Worm (Caenorhabditis elegans) whole organism, L4 larva: ENCODE measurements around the gene W07G4.5.

Experiments used
- F37D6.2 ChIP-seq: sonication (generic microtip); optimal IDR thresholded peaks from 2 replicates; lab custom pipeline; 2016; ENCODE audit warnings: mild to moderate bottlenecking, missing genetic modification characterization, missing compliant biosample characterization
- T20F7.1 ChIP-seq: fragments of 200-800 bp; sonication (Bioruptor generic); optimal IDR thresholded peaks from 2 replicates; lab custom pipeline; 2018; ENCODE audit warnings: mild to moderate bottlenecking, missing genetic modification characterization, missing compliant biosample characterization
- Y5F2A.4 ChIP-seq: fragments of 200-800 bp; sonication (Bioruptor generic); optimal IDR thresholded peaks from 2 replicates; lab custom pipeline; 2018; ENCODE audit warnings: mild to moderate bottlenecking, missing genetic modification characterization, missing compliant biosample characterization
- Y75B8A.6 ChIP-seq: fragments of 200-800 bp; sonication (Bioruptor generic); IDR thresholded peaks from 2 replicates; pipeline ENCODE4 v1.3.6; 2022; ENCODE audit warnings: missing genetic modification reagents, missing genetic modification characterization, missing compliant biosample characterization
- aha-1 ChIP-seq: fragments of 150-350 bp; peaks from one replicate; lab custom pipeline; 2014; ENCODE audit warnings: missing biosample characterization, missing genetic modification characterization
- ceh-32 ChIP-seq: sonication (generic microtip); optimal IDR thresholded peaks from 2 replicates; lab custom pipeline; 2016; ENCODE audit warnings: mild to moderate bottlenecking, missing genetic modification characterization, missing compliant biosample characterization; ENCODE audit not compliant: poor library complexity
- ctbp-1 ChIP-seq: fragments of 200-800 bp; sonication (Bioruptor generic); IDR thresholded peaks from 2 replicates; pipeline ENCODE4 v1.3.6; 2022; ENCODE audit warnings: missing genetic modification reagents, missing genetic modification characterization, missing compliant biosample characterization
- daf-16 ChIP-seq, 3 experiments: sonication (generic microtip); optimal IDR thresholded peaks; 2 replicates each; lab custom pipeline; 2016 to 2017; ENCODE audit warnings: missing genetic modification characterization in 3 of 3, missing genetic modification reagents in 3 of 3, mild to moderate bottlenecking in 2 of 3, missing compliant biosample characterization in 2 of 3, missing biosample characterization in 1 of 3, moderate library complexity in 1 of 3
- daf-8 ChIP-seq: fragments of 200-800 bp; sonication (Bioruptor generic); IDR thresholded peaks from 2 replicates; pipeline ENCODE4 v1.3.6; 2022; ENCODE audit warnings: missing genetic modification characterization, missing compliant biosample characterization
- dmd-9 ChIP-seq: fragments of 200-800 bp; sonication (Bioruptor generic); IDR thresholded peaks from 2 replicates; pipeline ENCODE4 v1.3.6; 2022; ENCODE audit warnings: missing genetic modification reagents, missing genetic modification characterization, missing compliant biosample characterization
- dpl-1 ChIP-seq: fragments of 150-350 bp; optimal IDR thresholded peaks from 2 replicates; lab custom pipeline; 2014; ENCODE audit warnings: missing biosample characterization, missing genetic modification reagents, missing genetic modification characterization
- dve-1 ChIP-seq: sonication (generic microtip); optimal IDR thresholded peaks from 2 replicates; lab custom pipeline; 2017; ENCODE audit warnings: antibody characterized with exemption, mild to moderate bottlenecking, missing genetic modification characterization, missing compliant biosample characterization; ENCODE audit not compliant: insufficient read depth
- egl-43 ChIP-seq: fragments of 200-800 bp; sonication (Bioruptor generic); IDR thresholded peaks from 2 replicates; pipeline ENCODE4 v1.3.6; 2022; ENCODE audit warnings: missing genetic modification reagents, missing genetic modification characterization, missing compliant biosample characterization
- fkh-10 ChIP-seq: fragments of 150-350 bp; optimal IDR thresholded peaks from 2 replicates; lab custom pipeline; 2014; ENCODE audit warnings: missing biosample characterization, missing genetic modification reagents, missing genetic modification characterization
- hif-1 ChIP-seq, 2 experiments: sonication (generic microtip); optimal IDR thresholded peaks; 2 replicates each; lab custom pipeline; 2016 to 2017; ENCODE audit warnings: missing compliant biosample characterization in 2 of 2, missing genetic modification characterization in 2 of 2, missing genetic modification reagents in 2 of 2, missing genotype in 2 of 2, mild to moderate bottlenecking in 1 of 2
- hlh-11 ChIP-seq: fragments of 200-800 bp; sonication (Bioruptor generic); optimal IDR thresholded peaks from 2 replicates; lab custom pipeline; 2018; ENCODE audit warnings: mild to moderate bottlenecking, missing genetic modification characterization, missing compliant biosample characterization
- hlh-30 ChIP-seq: sonication (generic microtip); optimal IDR thresholded peaks from 2 replicates; lab custom pipeline; 2017; ENCODE audit warnings: antibody characterized with exemption, mild to moderate bottlenecking, missing genetic modification characterization, missing compliant biosample characterization; ENCODE audit not compliant: insufficient read depth
- lin-15B ChIP-seq: fragments of 150-350 bp; sonication (generic microtip); optimal IDR thresholded peaks from 3 replicates; lab custom pipeline; 2014; ENCODE audit warnings: missing biosample characterization, missing genetic modification characterization
- lin-39 ChIP-seq: fragments of 150-350 bp; optimal IDR thresholded peaks from 2 replicates; lab custom pipeline; 2014; ENCODE audit warnings: missing biosample characterization, missing genetic modification reagents, missing genetic modification characterization
- mdl-1 ChIP-seq, 2 experiments: fragments of 150-350 bp in 1 of 2; sonication (generic microtip) in 1 of 2; optimal IDR thresholded peaks; 2 replicates each; lab custom pipeline; 2014 to 2017; ENCODE audit warnings: missing biosample characterization in 2 of 2, missing genetic modification characterization in 2 of 2
- mdt-29 ChIP-seq: fragments of 200-800 bp; sonication (Bioruptor generic); IDR thresholded peaks from 2 replicates; pipeline ENCODE4 v1.3.6; 2022; ENCODE audit warnings: missing genetic modification reagents, missing genetic modification characterization, missing compliant biosample characterization
- mxl-3 ChIP-seq: fragments of 200-800 bp; sonication (Bioruptor generic); optimal IDR thresholded peaks from 2 replicates; lab custom pipeline; 2018; ENCODE audit warnings: mild to moderate bottlenecking, missing genetic modification characterization, missing compliant biosample characterization
- nhr-102 ChIP-seq: sonication (generic microtip); optimal IDR thresholded peaks from 2 replicates; lab custom pipeline; 2016; ENCODE audit warnings: mild to moderate bottlenecking, missing genetic modification characterization, moderate library complexity, missing compliant biosample characterization
- nhr-11 ChIP-seq: fragments of 150-350 bp; optimal IDR thresholded peaks from 2 replicates; lab custom pipeline; 2014; ENCODE audit warnings: missing biosample characterization, missing genetic modification characterization
- nhr-28 ChIP-seq: fragments of 150-350 bp; optimal IDR thresholded peaks from 2 replicates; lab custom pipeline; 2014; ENCODE audit warnings: missing biosample characterization, missing genetic modification characterization
- nhr-48 ChIP-seq: sonication (generic microtip); optimal IDR thresholded peaks from 2 replicates; lab custom pipeline; 2016; ENCODE audit warnings: mild to moderate bottlenecking, missing genetic modification characterization, missing compliant biosample characterization
- nhr-77 ChIP-seq: fragments of 150-350 bp; optimal IDR thresholded peaks from 2 replicates; lab custom pipeline; 2014; ENCODE audit warnings: missing biosample characterization, missing genetic modification characterization
- pha-4 ChIP-seq, 2 experiments: fragments of 150-350 bp in 1 of 2; fragments of 200-800 bp in 1 of 2; sonication (Bioruptor generic) in 1 of 2; IDR thresholded peaks in 1 of 2; optimal IDR thresholded peaks in 1 of 2; 2 replicates each; pipeline versions ENCODE4 v1.3.6 to Lab custom; 2014 to 2022; ENCODE audit warnings: missing genetic modification characterization in 2 of 2, missing genetic modification reagents in 2 of 2, missing biosample characterization in 1 of 2, missing compliant biosample characterization in 1 of 2
- pqm-1 ChIP-seq: sonication (generic microtip); optimal IDR thresholded peaks from 2 replicates; lab custom pipeline; 2017; ENCODE audit warnings: missing biosample characterization, missing genetic modification characterization
- saeg-2 ChIP-seq: fragments of 200-800 bp; sonication (Bioruptor generic); IDR thresholded peaks from 2 replicates; pipeline ENCODE4 v1.3.6; 2022; ENCODE audit warnings: missing genetic modification reagents, missing genetic modification characterization, missing compliant biosample characterization
- snpc-4 ChIP-seq: fragments of 150-350 bp; optimal IDR thresholded peaks from 2 replicates; lab custom pipeline; 2014; ENCODE audit warnings: missing biosample characterization, missing genetic modification characterization
- tra-1 ChIP-seq: fragments of 200-800 bp; sonication (Bioruptor generic); IDR thresholded peaks from 2 replicates; pipeline ENCODE4 v1.3.6; 2022; ENCODE audit warnings: missing genetic modification reagents, missing genetic modification characterization, missing compliant biosample characterization
- unc-62 ChIP-seq, 3 experiments: fragments of 150-350 bp in 1 of 3; sonication (generic microtip); optimal IDR thresholded peaks in 2 of 3; peaks in 1 of 3; 1 replicate in 1 of 3; 2 replicates in 2 of 3; lab custom pipeline; 2014 to 2017; ENCODE audit warnings: missing biosample characterization in 3 of 3, missing genetic modification characterization in 3 of 3, missing genetic modification reagents in 3 of 3, missing genotype in 1 of 3
- zfp-2 ChIP-seq: sonication (generic microtip); optimal IDR thresholded peaks from 2 replicates; lab custom pipeline; 2016; ENCODE audit warnings: mild to moderate bottlenecking, missing genetic modification characterization, missing compliant biosample characterization
- ztf-7 ChIP-seq: fragments of 150-350 bp; optimal IDR thresholded peaks from 2 replicates; lab custom pipeline; 2014; ENCODE audit warnings: missing biosample characterization, missing genetic modification characterization

Gene W07G4.5

DNA sequence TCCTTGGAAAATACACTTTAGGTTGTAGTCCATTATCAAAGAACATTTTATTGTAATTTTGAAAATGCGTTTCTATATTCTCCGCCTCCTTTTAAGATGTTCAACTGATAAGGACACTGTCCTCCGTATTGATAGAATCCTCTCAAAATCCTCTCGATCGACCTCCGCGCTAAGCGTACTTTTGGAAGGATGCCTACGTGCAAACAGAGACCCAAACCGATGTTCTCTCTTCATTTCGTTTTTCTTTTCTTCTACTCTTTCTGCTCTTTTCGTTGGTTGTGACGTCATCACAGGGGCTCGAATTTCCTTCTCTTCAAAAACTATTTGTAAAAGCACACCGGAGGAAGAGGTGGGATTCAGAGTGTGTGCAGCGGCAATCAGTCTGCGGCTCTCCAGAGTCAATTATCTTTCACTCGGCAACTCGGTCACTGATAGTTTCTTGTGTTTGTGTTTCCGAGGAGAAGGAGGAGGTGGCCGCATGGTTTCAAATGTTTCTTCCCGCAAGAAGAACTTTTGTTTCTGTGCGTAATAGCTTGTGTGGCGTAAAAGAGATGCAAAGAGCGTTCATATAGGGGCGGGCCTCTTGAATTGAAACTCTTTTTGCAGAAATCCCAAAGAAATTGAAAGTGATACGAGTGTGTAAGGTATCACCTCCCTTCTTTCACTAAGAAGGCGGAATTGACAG, 34.8 kb downstream of the W07G4.5 start, which contains the start of gene C34B4.2 (continued):
- 0 out of 2 replicates have a peak, but pooled peaks have one; percentile 46 for TF ChIP-seq ctbp-1 (GFP tag; lab: Robert Waterston, UW)
- TF ChIP-seq hlh-30 (tag; lab: Kevin White, UChicago): peak; percentile 3
- TF ChIP-seq nhr-77 (tag; lab: Kevin White, UChicago): peak; percentile 5
- no peak for TF ChIP-seq dpl-1 (GFP tag; lab: Kevin White, UChicago)
- peak in 1 of 2 experiments; percentile 93 for TF ChIP-seq unc-62 (GFP tag; optimal IDR thresholded peaks at IDR 0.05 in 1 of 2; lab: Kevin White, UChicago)
- TF ChIP-seq unc-62 (tag; optimal IDR thresholded peaks at IDR 0.05; lab: Kevin White, UChicago): no peak
- peak; percentile 23 for TF ChIP-seq ztf-7 (tag; lab: Kevin White, UChicago)
- peak; percentile 90 for TF ChIP-seq hlh-11
- TF ChIP-seq mxl-3: peak; percentile 66
- peak; percentile 51 for TF ChIP-seq nhr-48
- no peak for TF ChIP-seq ceh-32 (tag; lab: Kevin White, UChicago)
- peak; percentile 51 for TF ChIP-seq nhr-11 (tag; lab: Kevin White, UChicago)
- peak; percentile 3 to 89 for TF ChIP-seq daf-16 (GFP tag; optimal IDR thresholded peaks at IDR 0.05; lab: Kevin White, UChicago)
- TF ChIP-seq daf-16 (tag; optimal IDR thresholded peaks at IDR 0.05; lab: Kevin White, UChicago): peak; percentile 56
- TF ChIP-seq lin-15B (tag; lab: Kevin White, UChicago): no peak
- peak; percentile 25 for TF ChIP-seq T20F7.1 (GFP tag; lab: Kevin White, UChicago)
- no peak for TF ChIP-seq lin-39
- TF ChIP-seq tra-1: peak; percentile 72; the same call in 1 of the 2 replicates
- peak in 1 of 2 experiments; percentile 66 for TF ChIP-seq mdl-1 (tag; optimal IDR thresholded peaks at IDR 0.05; lab: Kevin White, UChicago)
- peak; percentile 7 for TF ChIP-seq nhr-102 (tag; lab: Kevin White, UChicago)
- TF ChIP-seq hif-1 (tag; optimal IDR thresholded peaks at IDR 0.05; lab: Kevin White, UChicago): peak; percentile 84 to 99
- no peak for TF ChIP-seq snpc-4
- TF ChIP-seq mdt-29 (GFP tag; lab: Robert Waterston, UW): peak; percentile 38; the same call in 1 of the 2 replicates

DNA sequence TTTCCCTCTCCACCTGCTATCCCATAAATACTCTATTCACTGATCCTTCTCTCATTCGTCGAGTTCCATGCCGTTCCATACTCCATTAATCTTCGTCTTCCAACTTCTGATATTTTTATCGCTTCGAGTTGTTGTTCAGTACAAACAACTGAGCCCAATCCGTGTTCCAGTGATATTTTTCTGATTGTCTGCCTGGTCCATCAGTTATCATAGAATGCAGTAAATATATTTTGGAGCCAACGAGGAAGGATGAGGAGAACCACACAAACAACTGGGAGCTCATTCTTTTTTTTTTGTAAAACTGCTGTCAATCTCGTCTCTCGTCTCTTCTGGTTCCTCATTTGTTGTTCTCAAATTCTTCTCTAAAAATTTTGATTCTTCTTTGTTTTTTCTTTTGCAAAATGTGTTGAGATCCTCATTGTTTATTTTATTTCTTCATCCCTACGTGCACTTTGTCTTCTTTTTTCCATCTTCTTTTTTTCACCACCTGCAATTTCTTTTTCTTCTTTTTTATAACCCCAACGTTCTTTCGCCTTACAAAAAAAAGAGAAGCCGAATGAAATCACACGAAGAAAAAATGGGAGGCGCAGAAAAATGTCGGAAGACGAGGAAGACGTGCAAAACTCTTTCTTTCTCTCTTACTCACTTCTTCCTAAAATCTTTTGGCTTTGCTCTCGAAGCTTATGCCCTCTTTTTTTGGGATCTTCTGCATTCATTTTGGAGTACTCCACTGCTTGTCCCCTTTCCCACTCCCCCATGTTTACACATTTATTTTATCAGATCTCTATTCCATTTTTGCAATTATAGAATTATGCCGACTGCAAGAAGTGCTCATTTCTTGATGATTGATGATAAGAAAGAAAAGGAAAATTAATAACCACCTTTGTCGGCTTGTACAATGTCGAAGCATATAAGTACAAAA, 36.2 kb downstream of the W07G4.5 start:
- no peak for TF ChIP-seq dve-1 (tag; lab: Kevin White, UChicago)
- no peak for TF ChIP-seq nhr-28
- no peak for TF ChIP-seq snpc-4
- no peak for TF ChIP-seq daf-8 (GFP tag; lab: Robert Waterston, UW)
- no peak for TF ChIP-seq Y5F2A.4 (GFP tag; lab: Kevin White, UChicago)
- TF ChIP-seq pha-4 (GFP tag; IDR thresholded peaks at IDR 0.05; lab: Robert Waterston, UW): no peak
- TF ChIP-seq pha-4 (tag; optimal IDR thresholded peaks at IDR 0.05; lab: Kevin White, UChicago): no peak
- no peak for TF ChIP-seq egl-43 (GFP tag; lab: Robert Waterston, UW)
- no peak for TF ChIP-seq zfp-2 (tag; lab: Kevin White, UChicago)
- peak in 1 of 2 experiments; percentile 83 for TF ChIP-seq unc-62 (GFP tag; optimal IDR thresholded peaks at IDR 0.05 in 1 of 2; lab: Kevin White, UChicago)
- TF ChIP-seq unc-62 (tag; optimal IDR thresholded peaks at IDR 0.05; lab: Kevin White, UChicago): no peak
- peak; percentile 37 for TF ChIP-seq fkh-10
- no peak for TF ChIP-seq saeg-2 (GFP tag; lab: Robert Waterston, UW)
- TF ChIP-seq F37D6.2: no peak
- TF ChIP-seq aha-1 (tag; lab: Kevin White, UChicago): peak; percentile 96
- TF ChIP-seq hif-1 (tag; optimal IDR thresholded peaks at IDR 0.05; lab: Kevin White, UChicago): peak in 1 of 2 experiments; percentile 25
- TF ChIP-seq daf-16 (GFP tag; optimal IDR thresholded peaks at IDR 0.05; lab: Kevin White, UChicago): peak in 1 of 2 experiments; percentile 98
- TF ChIP-seq daf-16 (tag; optimal IDR thresholded peaks at IDR 0.05; lab: Kevin White, UChicago): peak; percentile 38
- TF ChIP-seq Y75B8A.6 (GFP tag; lab: Robert Waterston, UW): no peak
- TF ChIP-seq pqm-1 (tag; lab: Kevin White, UChicago): peak; percentile 22
- TF ChIP-seq dmd-9 (GFP tag; lab: Robert Waterston, UW): no peak
